Worm (Caenorhabditis elegans): ENCODE data around the gene szy-20.

The szy-20 gene

DNA sequence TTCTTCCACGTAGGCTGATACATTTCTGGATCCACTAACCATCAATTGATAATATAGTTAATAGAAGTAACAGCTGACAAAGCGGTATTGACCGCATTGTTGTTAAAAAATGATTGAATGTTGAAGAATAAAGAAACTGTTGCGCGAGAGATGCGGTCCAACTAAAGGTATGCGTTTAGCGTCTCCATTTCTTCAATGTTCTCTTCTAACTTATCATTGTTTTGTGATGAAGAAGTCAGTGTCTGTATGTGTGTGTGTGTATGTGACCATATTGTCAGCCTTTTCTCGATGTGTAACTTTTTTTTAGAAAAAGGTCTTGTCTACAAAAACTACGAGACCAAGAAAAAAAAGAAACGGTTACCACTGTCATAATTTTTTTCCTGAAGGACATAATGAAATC lies 42.7 kb downstream of the szy-20 start, which contains the start of gene B0457.2:
Gene B0457.2 (minus strand): TSS at position 101 of the 400 bp plus-strand sequence.
- TF ChIP-seq him-1 (tag; optimal IDR thresholded peaks at IDR 0.05) (no peak), dao-5 (tag; optimal IDR thresholded peaks at IDR 0.05) (no peak), W03F9.2 (tag; optimal IDR thresholded peaks at IDR 0.05) (no peak)

DNA sequence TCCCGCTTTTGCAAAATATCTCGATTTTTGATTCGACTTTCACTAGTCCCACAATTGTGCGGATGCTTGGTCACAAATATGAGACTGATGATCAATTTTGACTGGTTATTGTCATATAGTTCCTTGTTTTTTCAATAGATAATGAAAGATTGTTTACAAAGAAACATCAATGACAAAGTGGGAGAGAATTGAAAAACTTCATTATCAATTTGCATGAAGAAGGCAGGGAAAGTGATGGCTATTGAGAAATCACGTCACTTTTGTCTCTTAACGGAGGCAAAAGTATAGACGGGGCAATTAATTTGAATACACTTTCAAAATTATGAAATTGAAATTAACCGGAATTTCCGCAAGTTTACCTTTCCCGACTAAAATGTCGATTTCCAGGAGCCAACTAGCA lies 45.9 kb downstream of the szy-20 start:
- no peak for TF ChIP-seq dao-5 (tag; optimal IDR thresholded peaks at IDR 0.05)
- TF ChIP-seq him-1 (tag; optimal IDR thresholded peaks at IDR 0.05): no peak
- TF ChIP-seq W03F9.2 (tag; optimal IDR thresholded peaks at IDR 0.05): no peak

- TF ChIP-seq him-1 (tag; optimal IDR thresholded peaks at IDR 0.05): no peak
- no peak for TF ChIP-seq W03F9.2 (tag; optimal IDR thresholded peaks at IDR 0.05)
- TF ChIP-seq dao-5 (tag; optimal IDR thresholded peaks at IDR 0.05): no peak
These were observed 47.0 kb downstream of the szy-20 start, which contains the start of gene B0457.6 for ce11 chrII:8922140-8922539. Gene B0457.6 (plus strand): TSS chrII:8922423.

DNA sequence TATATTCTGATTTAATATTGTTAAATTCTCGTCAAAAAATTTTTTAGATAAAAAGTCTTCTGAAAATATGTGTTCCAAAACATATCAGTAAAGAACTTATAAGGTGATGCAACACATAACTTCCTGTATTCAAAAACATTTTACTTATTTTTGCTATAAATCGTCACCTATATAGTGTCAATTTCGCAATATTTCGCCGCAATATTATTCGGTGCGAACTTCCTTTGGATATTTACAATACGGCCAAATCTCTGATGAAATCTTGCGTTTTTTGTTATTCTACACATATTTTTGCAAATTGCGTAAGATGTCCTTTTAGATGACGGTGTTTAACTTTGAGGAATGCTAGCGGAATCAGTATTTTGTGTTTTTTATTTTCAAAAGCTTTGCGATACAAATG lies 47.7 kb downstream of the szy-20 start:
- no peak for TF ChIP-seq him-1 (tag; optimal IDR thresholded peaks at IDR 0.05)
- no peak for TF ChIP-seq dao-5 (tag; optimal IDR thresholded peaks at IDR 0.05)
- no peak for TF ChIP-seq W03F9.2 (tag; optimal IDR thresholded peaks at IDR 0.05)

ce11 chrII:8920955-8921354 lies 48.2 kb downstream of the szy-20 start:
- TF ChIP-seq dao-5 (tag; optimal IDR thresholded peaks at IDR 0.05) (no peak), him-1 (tag; optimal IDR thresholded peaks at IDR 0.05) (no peak), W03F9.2 (tag; optimal IDR thresholded peaks at IDR 0.05) (no peak)

DNA sequence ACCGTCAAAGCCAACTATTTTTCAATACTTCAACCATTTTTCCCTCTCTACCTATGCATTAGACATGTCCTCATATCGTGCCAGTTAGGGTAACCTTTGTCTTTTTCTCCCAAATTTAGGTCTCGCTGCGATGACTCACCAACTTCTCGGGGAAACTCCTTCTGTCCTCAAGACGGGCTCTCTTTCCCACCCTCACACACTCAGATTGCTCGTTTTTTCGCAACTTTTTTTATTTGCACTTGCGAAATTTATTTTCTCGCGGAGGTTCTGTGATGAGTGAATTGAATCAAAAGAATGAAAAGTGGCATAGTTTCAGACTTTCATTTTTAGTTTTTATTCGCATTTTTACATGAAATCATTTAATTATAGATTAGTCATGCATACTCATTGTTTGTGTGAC lies 48.8 kb downstream of the szy-20 start:
- TF ChIP-seq dao-5 (tag; optimal IDR thresholded peaks at IDR 0.05) (no peak), him-1 (tag; optimal IDR thresholded peaks at IDR 0.05) (no peak), W03F9.2 (tag; optimal IDR thresholded peaks at IDR 0.05) (no peak)

DNA sequence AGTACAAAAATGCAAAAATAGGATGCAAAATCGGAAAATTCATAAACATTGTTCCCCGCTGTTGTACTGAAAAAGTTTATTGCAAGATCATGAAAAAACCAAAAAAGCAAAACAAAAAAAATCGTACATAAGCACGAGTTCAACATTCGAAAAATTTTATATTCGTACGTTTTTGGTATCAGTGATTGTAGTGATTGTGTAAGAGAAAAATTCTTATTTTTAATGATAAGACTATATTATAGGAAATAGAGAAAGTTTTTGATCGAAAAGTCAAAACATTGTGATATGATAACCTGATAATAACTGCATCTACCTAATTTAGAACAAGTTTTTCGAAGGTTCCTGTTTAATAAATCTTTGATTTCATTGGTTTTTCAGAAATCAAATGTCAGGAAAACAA lies 51.8 kb downstream of the szy-20 start:
- TF ChIP-seq W03F9.2 (tag; optimal IDR thresholded peaks at IDR 0.05): no peak
- no peak for TF ChIP-seq him-1 (tag; optimal IDR thresholded peaks at IDR 0.05)
- TF ChIP-seq dao-5 (tag; optimal IDR thresholded peaks at IDR 0.05): no peak

Data from whole organism, L4/young adult.